Fruit fly (Drosophila melanogaster) whole organism, wandering third instar larva: ENCODE data around the gene PGRP-SD.

Experiments
- CG32264 ChIP-seq: fragments of 200-800 bp; sonication (Bioruptor generic); optimal IDR thresholded peaks from 2 replicates; lab custom pipeline; 2016; ENCODE audit warnings: missing biosample characterization, missing genetic modification characterization
- GATAd ChIP-seq: sonication (Bioruptor generic); optimal IDR thresholded peaks from 2 replicates; lab custom pipeline; 2016; ENCODE audit warnings: missing biosample characterization, missing genetic modification characterization
- Hnf4 ChIP-seq: fragments of 200-800 bp; sonication (Bioruptor generic); optimal IDR thresholded peaks from 2 replicates; lab custom pipeline; 2016; ENCODE audit warnings: missing biosample characterization, mild to moderate bottlenecking, missing genetic modification characterization
- OdsH ChIP-seq: fragments of 200-800 bp; sonication (Bioruptor generic); optimal IDR thresholded peaks from 2 replicates; lab custom pipeline; 2016; ENCODE audit warnings: missing biosample characterization, mild to moderate bottlenecking, missing genetic modification characterization
- brk ChIP-seq: fragments of 200-800 bp; sonication (Bioruptor generic); optimal IDR thresholded peaks from 2 replicates; lab custom pipeline; 2016; ENCODE audit warnings: missing biosample characterization, mild to moderate bottlenecking, missing genetic modification characterization
- ey ChIP-seq: fragments of 200-800 bp; sonication (Bioruptor generic); optimal IDR thresholded peaks from 2 replicates; lab custom pipeline; 2016; ENCODE audit warnings: missing biosample characterization, missing genetic modification characterization
- lola ChIP-seq: fragments of >200 bp; optimal IDR thresholded peaks from 2 replicates; lab custom pipeline; 2017; ENCODE audit warnings: missing biosample characterization, missing genetic modification characterization
- pan ChIP-seq: fragments of >200 bp; optimal IDR thresholded peaks from 2 replicates; lab custom pipeline; 2017
- psq ChIP-seq: fragments of 200-800 bp; sonication (Bioruptor generic); optimal IDR thresholded peaks from 3 replicates; lab custom pipeline; 2017; ENCODE audit warnings: missing biosample characterization, mild to moderate bottlenecking, missing genetic modification characterization, moderate library complexity
- rgr ChIP-seq: fragments of 200-800 bp; sonication (Bioruptor generic); optimal IDR thresholded peaks from 3 replicates; lab custom pipeline; 2016; ENCODE audit warnings: missing biosample characterization, mild to moderate bottlenecking, missing genetic modification characterization
- sage ChIP-seq: fragments of 200-800 bp; sonication (Bioruptor generic); optimal IDR thresholded peaks from 2 replicates; lab custom pipeline; 2016; ENCODE audit warnings: missing biosample characterization, mild to moderate bottlenecking, missing genetic modification characterization

- TF ChIP-seq lola (GFP tag; lab: Kevin White, UChicago) (no peak), CG32264 (peak; percentile 56), psq (GFP tag; lab: Kevin White, UChicago) (peak; percentile 77), sage (GFP tag; lab: Kevin White, UChicago) (peak; percentile 41), ey (GFP tag; lab: Kevin White, UChicago) (peak; percentile 88), pan (no peak), brk (GFP tag; lab: Kevin White, UChicago) (peak; percentile 81), OdsH (GFP tag; lab: Kevin White, UChicago) (peak; percentile 86), GATAd (peak; percentile 32), rgr (GFP tag; lab: Kevin White, UChicago) (peak; percentile 88), Hnf4 (peak; percentile 88)
Measured at dm6 chr3L:7614226-7614625, 36.8 kb upstream of the PGRP-SD start.
